Fruit fly (Drosophila melanogaster): ENCODE measurements around the gene CG13887.
A peak's percentile ranks its signal among the peaks of the same experiment; 100 is the strongest.

The CG13887 gene

DNA sequence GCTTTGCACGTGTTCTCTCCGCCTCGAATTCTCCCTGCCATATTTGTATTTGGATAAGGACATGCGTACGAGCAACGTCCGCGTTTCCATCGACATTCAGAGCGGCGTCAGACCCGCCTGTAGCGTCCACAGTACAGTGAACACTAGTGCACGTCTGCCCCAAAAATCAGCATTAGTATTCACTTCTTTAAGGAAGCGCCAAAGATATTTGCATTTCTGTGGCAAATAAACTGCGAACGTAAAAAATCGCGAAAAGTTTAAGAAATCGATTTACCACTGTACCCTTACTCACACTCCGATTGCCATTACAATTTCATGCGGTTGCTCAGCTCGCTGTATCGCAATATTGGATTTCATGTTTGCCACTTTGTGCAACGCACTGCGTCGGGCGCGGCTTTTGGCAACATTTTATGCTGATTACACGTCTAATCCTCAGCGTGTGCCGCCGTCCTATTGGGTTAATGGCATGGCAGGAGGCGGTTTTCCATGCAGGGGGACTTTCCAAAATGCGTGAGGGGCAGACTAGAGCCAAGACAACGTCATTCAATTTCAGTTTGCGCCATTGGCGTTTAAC is 34.9 kb upstream of the CG13887 start (continued):
- TF ChIP-seq CG6254 (GFP tag; optimal IDR thresholded peaks at IDR 0.05) (peak; percentile 19), CG10274 (GFP tag; optimal IDR thresholded peaks at IDR 0.05) (peak; percentile 70), ftz-f1 (GFP tag; optimal IDR thresholded peaks at IDR 0.05) (no peak), CG10565 (GFP tag; optimal IDR thresholded peaks at IDR 0.05) (peak; percentile 59), ems (GFP tag; optimal IDR thresholded peaks at IDR 0.05) (peak; percentile 80), CG9932 (GFP tag; IDR thresholded peaks at IDR 0.05) (peak; percentile 91), disco-r (GFP tag; optimal IDR thresholded peaks at IDR 0.05) (peak; percentile 85), CG11695 (GFP tag; IDR thresholded peaks at IDR 0.05) (peak; percentile 92), CG12769 (tag; optimal IDR thresholded peaks at IDR 0.05) (peak; percentile 96), CG8924 (tag; optimal IDR thresholded peaks at IDR 0.05) (peak; percentile 83), nau (GFP tag; optimal IDR thresholded peaks at IDR 0.05) (peak; percentile 67), dmrt11E (tag; optimal IDR thresholded peaks at IDR 0.05) (peak; percentile 77), CG12299 (tag; optimal IDR thresholded peaks at IDR 0.05) (peak; percentile 87), CG11247 (GFP tag; IDR thresholded peaks at IDR 0.05) (peak; percentile 91), jing (GFP tag; optimal IDR thresholded peaks at IDR 0.05) (peak; percentile 88), CG6272 (GFP tag; IDR thresholded peaks at IDR 0.05) (peak; percentile 84), PHDP (tag; optimal IDR thresholded peaks at IDR 0.05) (peak; percentile 87), tup (GFP tag; optimal IDR thresholded peaks at IDR 0.05) (peak; percentile 91), Hr78 (GFP tag; optimal IDR thresholded peaks at IDR 0.05) (peak in 1 of 2 experiments; percentile 56), gem (tag; optimal IDR thresholded peaks at IDR 0.05) (peak; percentile 91), CG13296 (GFP tag; optimal IDR thresholded peaks at IDR 0.05) (peak; percentile 81), CG17829 (tag; optimal IDR thresholded peaks at IDR 0.05) (peak; percentile 77), Myb (GFP tag; optimal IDR thresholded peaks at IDR 0.05) (peak; percentile 78), unc-4 (GFP tag; IDR thresholded peaks at IDR 0.05; ENCODE audit: partially characterized antibody) (no peak), ase (GFP tag; IDR thresholded peaks at IDR 0.05) (peak; percentile 89), slbo (GFP tag; IDR thresholded peaks at IDR 0.05) (peak; percentile 95), rib (GFP tag; IDR thresholded peaks at IDR 0.05) (peak; percentile 89), B-H2 (GFP tag; optimal IDR thresholded peaks at IDR 0.05) (peak; percentile 77), CG4730 (GFP tag; IDR thresholded peaks at IDR 0.05) (peak; percentile 74), gfzf (GFP tag; optimal IDR thresholded peaks at IDR 0.05) (no peak), ap (GFP tag; IDR thresholded peaks at IDR 0.05) (peak; percentile 82), yki (optimal IDR thresholded peaks at IDR 0.05) (no peak), cato (GFP tag; optimal IDR thresholded peaks at IDR 0.05; ENCODE audit: borderline replicate concordance) (peak; percentile 70), Oli (tag; optimal IDR thresholded peaks at IDR 0.05) (peak; percentile 88), sc (optimal IDR thresholded peaks at IDR 0.05) (no peak), sc (GFP tag; optimal IDR thresholded peaks at IDR 0.05) (peak; percentile 67), pros (GFP tag; optimal IDR thresholded peaks at IDR 0.05) (peak; percentile 28), sens-2 (GFP tag; IDR thresholded peaks at IDR 0.05) (peak; percentile 87), cad (GFP tag; optimal IDR thresholded peaks at IDR 0.05) (no peak), emc (GFP tag; optimal IDR thresholded peaks at IDR 0.05) (peak; percentile 68), CG14965 (GFP tag; optimal IDR thresholded peaks at IDR 0.05; ENCODE audit: borderline replicate concordance) (no peak), nerfin-1 (tag; optimal IDR thresholded peaks at IDR 0.05) (peak; percentile 79), tap (tag; optimal IDR thresholded peaks at IDR 0.05) (peak; percentile 71), aop (GFP tag; IDR thresholded peaks at IDR 0.05) (peak; percentile 80), Dip2 (GFP tag; IDR thresholded peaks at IDR 0.05) (peak; percentile 33; the same call in 1 of the 2 replicates), NK7.1 (GFP tag; optimal IDR thresholded peaks at IDR 0.05) (peak; percentile 67), Dbx (GFP tag; IDR thresholded peaks at IDR 0.05) (peak; percentile 91), zen2 (GFP tag; IDR thresholded peaks at IDR 0.05; ENCODE audit: partially characterized antibody) (no peak), fru (optimal IDR thresholded peaks at IDR 0.05) (no peak), HLH4C (GFP tag; IDR thresholded peaks at IDR 0.05; ENCODE audit: partially characterized antibody) (no peak), Ada2b (GFP tag; IDR thresholded peaks at IDR 0.05) (peak; percentile 91)
